Worm (Caenorhabditis elegans) whole organism, L2 larva: ENCODE measurements around the gene sra-13.

Source experiments
- C34F6.9 ChIP-seq: fragments of 150-350 bp; optimal IDR thresholded peaks from 2 replicates; lab custom pipeline; 2014; ENCODE audit warnings: missing biosample characterization, missing genetic modification characterization
- F13H6.1 ChIP-seq: sonication (generic microtip); optimal IDR thresholded peaks from 2 replicates; lab custom pipeline; 2016; ENCODE audit warnings: missing genetic modification characterization, missing compliant biosample characterization
- R02D3.7 ChIP-seq: fragments of 150-350 bp; optimal IDR thresholded peaks from 2 replicates; lab custom pipeline; 2014; ENCODE audit warnings: missing biosample characterization, missing genetic modification characterization
- alr-1 ChIP-seq: fragments of 150-350 bp; optimal IDR thresholded peaks from 2 replicates; lab custom pipeline; 2014; ENCODE audit warnings: missing biosample characterization, missing genetic modification characterization
- aly-2 ChIP-seq: fragments of 150-350 bp; optimal IDR thresholded peaks from 2 replicates; lab custom pipeline; 2014; ENCODE audit warnings: missing biosample characterization, missing genetic modification characterization
- ama-1 ChIP-seq: fragments of 150-350 bp; optimal IDR thresholded peaks from 2 replicates; lab custom pipeline; 2018; ENCODE audit warnings: inconsistent platforms
- blmp-1 ChIP-seq: sonication (generic microtip); optimal IDR thresholded peaks from 2 replicates; lab custom pipeline; 2017; ENCODE audit warnings: missing genetic modification characterization, mild to moderate bottlenecking, missing compliant biosample characterization, antibody characterized with exemption, moderate library complexity; ENCODE audit not compliant: insufficient read depth
- ceh-16 ChIP-seq: fragments of 150-350 bp; optimal IDR thresholded peaks from 2 replicates; lab custom pipeline; 2014; ENCODE audit warnings: missing biosample characterization, missing genetic modification characterization
- crh-2 ChIP-seq: sonication (generic microtip); optimal IDR thresholded peaks from 2 replicates; lab custom pipeline; 2017; ENCODE audit warnings: missing biosample characterization, missing genetic modification characterization
- dmd-4 ChIP-seq: sonication (generic microtip); optimal IDR thresholded peaks from 2 replicates; lab custom pipeline; 2017; ENCODE audit warnings: missing biosample characterization, missing genetic modification characterization
- elt-1 ChIP-seq: fragments of 150-350 bp; optimal IDR thresholded peaks from 2 replicates; lab custom pipeline; 2014; ENCODE audit warnings: missing biosample characterization, missing genetic modification characterization
- elt-3 ChIP-seq: sonication (generic microtip); optimal IDR thresholded peaks from 2 replicates; lab custom pipeline; 2017; ENCODE audit warnings: missing biosample characterization, missing genetic modification characterization
- lin-11 ChIP-seq: fragments of 150-350 bp; sonication (generic microtip); optimal IDR thresholded peaks from 2 replicates; lab custom pipeline; 2014; ENCODE audit warnings: missing biosample characterization, missing genetic modification characterization, inconsistent platforms, mixed read lengths
- lin-13 ChIP-seq: fragments of 150-350 bp; optimal IDR thresholded peaks from 2 replicates; lab custom pipeline; 2014; ENCODE audit warnings: missing biosample characterization, missing genetic modification reagents, missing genetic modification characterization
- lsy-2 ChIP-seq, 2 experiments: fragments of 150-350 bp in 1 of 2; sonication (generic microtip) in 1 of 2; optimal IDR thresholded peaks; 2 replicates each; lab custom pipeline; 2014 to 2017; ENCODE audit warnings: missing biosample characterization in 2 of 2, missing genetic modification characterization in 2 of 2
- mbf-1 ChIP-seq: sonication (generic microtip); optimal IDR thresholded peaks from 2 replicates; lab custom pipeline; 2017; ENCODE audit warnings: missing biosample characterization, missing genetic modification characterization
- nhr-10 ChIP-seq: sonication (generic microtip); optimal IDR thresholded peaks from 2 replicates; lab custom pipeline; 2017; ENCODE audit warnings: missing biosample characterization, missing genetic modification characterization
- nhr-11 ChIP-seq: fragments of 150-350 bp; optimal IDR thresholded peaks from 2 replicates; lab custom pipeline; 2014; ENCODE audit warnings: missing biosample characterization, missing genetic modification characterization
- nhr-12 ChIP-seq: fragments of 150-350 bp; optimal IDR thresholded peaks from 2 replicates; lab custom pipeline; 2014; ENCODE audit warnings: missing biosample characterization, missing genetic modification characterization
- nhr-129 ChIP-seq: fragments of 150-350 bp; optimal IDR thresholded peaks from 2 replicates; lab custom pipeline; 2014; ENCODE audit warnings: missing biosample characterization, missing genetic modification characterization
- nhr-21 ChIP-seq: fragments of 150-350 bp; optimal IDR thresholded peaks from 2 replicates; lab custom pipeline; 2014; ENCODE audit warnings: missing biosample characterization, missing genetic modification characterization
- nhr-23 ChIP-seq: fragments of 150-350 bp; optimal IDR thresholded peaks from 2 replicates; lab custom pipeline; 2014; ENCODE audit warnings: missing biosample characterization, missing genetic modification reagents, missing genetic modification characterization
- nhr-25 ChIP-seq: fragments of 150-350 bp; sonication (generic microtip); optimal IDR thresholded peaks from 3 replicates; lab custom pipeline; 2014; ENCODE audit warnings: missing biosample characterization, missing genetic modification characterization
- nhr-77 ChIP-seq: fragments of 150-350 bp; optimal IDR thresholded peaks from 2 replicates; lab custom pipeline; 2014; ENCODE audit warnings: missing biosample characterization, missing genetic modification characterization
- peb-1 ChIP-seq: fragments of 150-350 bp; optimal IDR thresholded peaks from 2 replicates; lab custom pipeline; 2014; ENCODE audit warnings: missing biosample characterization, missing genetic modification characterization
- sem-4 ChIP-seq: fragments of 150-350 bp; optimal IDR thresholded peaks from 2 replicates; lab custom pipeline; 2014; ENCODE audit warnings: missing biosample characterization, missing genetic modification reagents, missing genetic modification characterization
- skn-1 ChIP-seq: sonication (generic microtip); optimal IDR thresholded peaks from 2 replicates; lab custom pipeline; 2017; ENCODE audit warnings: missing biosample characterization, missing genetic modification characterization
- sma-9 ChIP-seq, 2 experiments: fragments of 150-350 bp in 1 of 2; sonication (generic microtip) in 1 of 2; optimal IDR thresholded peaks; 2 replicates each; lab custom pipeline; 2014 to 2016; ENCODE audit warnings: missing genetic modification characterization in 2 of 2, mild to moderate bottlenecking in 1 of 2, missing biosample characterization in 1 of 2, missing compliant biosample characterization in 1 of 2, missing genetic modification reagents in 1 of 2, moderate library complexity in 1 of 2
- snpc-4 ChIP-seq: fragments of 150-350 bp; optimal IDR thresholded peaks from 2 replicates; lab custom pipeline; 2014; ENCODE audit warnings: missing biosample characterization, missing genetic modification characterization
- unc-39 ChIP-seq: fragments of 150-350 bp; optimal IDR thresholded peaks from 2 replicates; lab custom pipeline; 2014; ENCODE audit warnings: missing biosample characterization, missing genetic modification characterization
- unc-62 ChIP-seq: fragments of 150-350 bp; optimal IDR thresholded peaks from 2 replicates; lab custom pipeline; 2014; ENCODE audit warnings: missing biosample characterization, missing genetic modification reagents, missing genetic modification characterization
- zag-1 ChIP-seq: fragments of 150-350 bp; optimal IDR thresholded peaks from 2 replicates; lab custom pipeline; 2014; ENCODE audit warnings: missing biosample characterization, missing genetic modification characterization
- ztf-1 ChIP-seq: fragments of 200-800 bp; sonication (Bioruptor generic); conservative IDR thresholded peaks from 2 replicates; pipeline ENCODE4 v1.3.6; 2022; ENCODE audit warnings: missing genetic modification characterization, missing compliant biosample characterization
- ztf-11 ChIP-seq: sonication (generic microtip); optimal IDR thresholded peaks from 2 replicates; lab custom pipeline; 2017; ENCODE audit warnings: missing biosample characterization, missing genetic modification characterization

sra-13 gene

ce11 chrII:8428947-8429919 is 21.7 kb downstream of the sra-13 start (continued):
- TF ChIP-seq dmd-4 (tag; lab: Kevin White, UChicago) (no peak), unc-62 (GFP tag; lab: Kevin White, UChicago) (no peak), ama-1 (no peak), R02D3.7 (tag; lab: Kevin White, UChicago) (no peak), lin-11 (tag; lab: Kevin White, UChicago) (no peak), nhr-10 (tag; lab: Kevin White, UChicago) (no peak), ztf-1 (no peak), nhr-12 (tag; lab: Kevin White, UChicago) (no peak)

- no peak for TF ChIP-seq crh-2 (tag; lab: Kevin White, UChicago)
- no peak for TF ChIP-seq nhr-10 (tag; lab: Kevin White, UChicago)
- no peak for TF ChIP-seq unc-39 (tag; lab: Kevin White, UChicago)
- no peak for TF ChIP-seq lin-13 (GFP tag; lab: Kevin White, UChicago)
- TF ChIP-seq nhr-23: no peak
- no peak for TF ChIP-seq snpc-4 (tag; lab: Kevin White, UChicago)
- TF ChIP-seq dmd-4 (tag; lab: Kevin White, UChicago): no peak
- no peak for TF ChIP-seq sma-9 (GFP tag; optimal IDR thresholded peaks at IDR 0.05; lab: Kevin White, UChicago)
- no peak for TF ChIP-seq sma-9 (tag; optimal IDR thresholded peaks at IDR 0.05; lab: Kevin White, UChicago)
- TF ChIP-seq ama-1: no peak
- no peak for TF ChIP-seq F13H6.1 (tag; lab: Kevin White, UChicago)
- no peak for TF ChIP-seq nhr-11 (tag; lab: Kevin White, UChicago)
- no peak for TF ChIP-seq lin-11 (tag; lab: Kevin White, UChicago)
- TF ChIP-seq blmp-1: no peak
- TF ChIP-seq mbf-1 (tag; lab: Kevin White, UChicago): no peak
- no peak for TF ChIP-seq ztf-1
- TF ChIP-seq, all 48 proteins: peak for 0
Measured at ce11 chrII:8431954-8432353, 24.5 kb downstream of the sra-13 start, which contains the start of gene acp-2. TSS of gene acp-2 (minus strand) at chrII:8432054.

- no peak for TF ChIP-seq C34F6.9 (tag; lab: Kevin White, UChicago)
- no peak for TF ChIP-seq F13H6.1 (tag; lab: Kevin White, UChicago)
- no peak for TF ChIP-seq nhr-25 (tag; lab: Kevin White, UChicago)
- TF ChIP-seq aly-2 (tag; lab: Kevin White, UChicago): no peak
- TF ChIP-seq elt-3 (tag; lab: Kevin White, UChicago): no peak
- no peak for TF ChIP-seq lin-11 (tag; lab: Kevin White, UChicago)
- no peak for TF ChIP-seq peb-1 (tag; lab: Kevin White, UChicago)
- TF ChIP-seq blmp-1: no peak
- no peak for TF ChIP-seq lsy-2 (tag; optimal IDR thresholded peaks at IDR 0.05; lab: Kevin White, UChicago)
- no peak for TF ChIP-seq nhr-129 (tag; lab: Kevin White, UChicago)
- no peak for TF ChIP-seq skn-1
- TF ChIP-seq sem-4: no peak
- TF ChIP-seq alr-1: no peak
- no peak for TF ChIP-seq ama-1
- no peak for TF ChIP-seq zag-1
- no peak for TF ChIP-seq ztf-1
- TF ChIP-seq nhr-21: no peak
Measured at ce11 chrII:8435005-8435404, 27.5 kb downstream of the sra-13 start, which contains the start of gene acp-4. TSS of gene acp-4 (minus strand) at chrII:8435105.

ce11 chrII:8437035-8437434 is 29.6 kb downstream of the sra-13 start, which contains the start of gene acp-3:
TSS of gene acp-3 (minus strand) at chrII:8437135.
- TF ChIP-seq nhr-10 (tag; lab: Kevin White, UChicago): no peak
- TF ChIP-seq nhr-77: no peak
- no peak for TF ChIP-seq nhr-21
- TF ChIP-seq alr-1: no peak
- TF ChIP-seq ceh-16: no peak
- no peak for TF ChIP-seq unc-62 (GFP tag; lab: Kevin White, UChicago)
- no peak for TF ChIP-seq elt-1 (tag; lab: Kevin White, UChicago)
- no peak for TF ChIP-seq nhr-12 (tag; lab: Kevin White, UChicago)
- TF ChIP-seq snpc-4 (tag; lab: Kevin White, UChicago): no peak
- TF ChIP-seq ztf-1: no peak
- no peak for TF ChIP-seq ztf-11 (tag; lab: Kevin White, UChicago)
- TF ChIP-seq R02D3.7 (tag; lab: Kevin White, UChicago): no peak
